Fruit fly (Drosophila melanogaster) whole organism: ENCODE data around the gene CG18404.

Experiments
- CG8478 ChIP-seq: fragments of >200 bp; optimal IDR thresholded peaks from 2 replicates; lab custom pipeline; 2018; ENCODE audit warnings: inconsistent platforms
- EcR ChIP-seq, 2 experiments: fragments of >200 bp; optimal IDR thresholded peaks; 2 replicates each; lab custom pipeline; 2017; ENCODE audit warnings: missing biosample characterization in 2 of 2, missing genetic modification characterization in 2 of 2, missing genetic modification reagents in 2 of 2
- pan ChIP-seq: fragments of >200 bp; optimal IDR thresholded peaks from 2 replicates; lab custom pipeline; 2017
- usp ChIP-seq: fragments of >200 bp; optimal IDR thresholded peaks from 2 replicates; lab custom pipeline; 2017; ENCODE audit warnings: missing biosample characterization, missing genetic modification characterization, mixed read lengths

DNA sequence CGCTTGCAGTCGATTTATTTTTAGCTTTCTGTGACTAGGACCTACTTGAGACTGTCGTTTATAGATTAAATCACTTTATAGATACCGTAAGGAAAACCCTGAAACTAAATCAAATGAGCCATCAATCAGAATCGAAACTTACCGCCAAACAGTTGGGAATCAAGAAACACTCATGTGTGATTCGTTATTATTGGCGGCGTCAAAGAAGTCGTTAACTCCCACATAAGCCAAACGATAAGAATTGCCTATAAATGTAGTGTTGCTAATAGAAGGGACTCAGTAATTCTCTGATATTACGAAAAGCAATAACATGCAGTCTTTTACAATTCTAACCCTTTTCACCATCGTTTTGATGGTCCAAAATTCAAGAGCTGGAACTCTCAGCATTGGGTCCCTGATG, at the start of gene CG18404:
- TF ChIP-seq pan (lab: Kevin White, UChicago) (no peak), EcR (GFP tag; optimal IDR thresholded peaks at IDR 0.05; lab: Kevin White, UChicago) (no peak), CG8478 (no peak), usp (GFP tag; lab: Kevin White, UChicago) (no peak)
